Worm (Caenorhabditis elegans) whole organism, L2 larva: Measurements from ENCODE around the gene F17E9.15.

Experiments
- C34F6.9 ChIP-seq: fragments of 150-350 bp; optimal IDR thresholded peaks from 2 replicates; lab custom pipeline; 2014; ENCODE audit warnings: missing biosample characterization, missing genetic modification characterization
- F13H6.1 ChIP-seq: sonication (generic microtip); optimal IDR thresholded peaks from 2 replicates; lab custom pipeline; 2016; ENCODE audit warnings: missing genetic modification characterization, missing compliant biosample characterization
- R02D3.7 ChIP-seq: fragments of 150-350 bp; optimal IDR thresholded peaks from 2 replicates; lab custom pipeline; 2014; ENCODE audit warnings: missing biosample characterization, missing genetic modification characterization
- Y55F3AM.14 ChIP-seq: fragments of 200-800 bp; sonication (Bioruptor generic); optimal IDR thresholded peaks from 2 replicates; lab custom pipeline; 2018; ENCODE audit warnings: mild to moderate bottlenecking, missing genetic modification characterization, missing compliant biosample characterization
- alr-1 ChIP-seq: fragments of 150-350 bp; optimal IDR thresholded peaks from 2 replicates; lab custom pipeline; 2014; ENCODE audit warnings: missing biosample characterization, missing genetic modification characterization
- aly-2 ChIP-seq: fragments of 150-350 bp; optimal IDR thresholded peaks from 2 replicates; lab custom pipeline; 2014; ENCODE audit warnings: missing biosample characterization, missing genetic modification characterization
- blmp-1 ChIP-seq: sonication (generic microtip); optimal IDR thresholded peaks from 2 replicates; lab custom pipeline; 2017; ENCODE audit warnings: missing genetic modification characterization, mild to moderate bottlenecking, missing compliant biosample characterization, antibody characterized with exemption, moderate library complexity; ENCODE audit not compliant: insufficient read depth
- ceh-82 ChIP-seq: fragments of 150-350 bp; optimal IDR thresholded peaks from 2 replicates; lab custom pipeline; 2014; ENCODE audit warnings: missing biosample characterization, missing genetic modification characterization
- crh-2 ChIP-seq: sonication (generic microtip); optimal IDR thresholded peaks from 2 replicates; lab custom pipeline; 2017; ENCODE audit warnings: missing biosample characterization, missing genetic modification characterization
- elt-3 ChIP-seq: sonication (generic microtip); optimal IDR thresholded peaks from 2 replicates; lab custom pipeline; 2017; ENCODE audit warnings: missing biosample characterization, missing genetic modification characterization
- fos-1 ChIP-seq: fragments of 150-350 bp; optimal IDR thresholded peaks from 2 replicates; lab custom pipeline; 2014; ENCODE audit warnings: missing biosample characterization, missing genetic modification characterization
- lin-39 ChIP-seq: fragments of 150-350 bp; optimal IDR thresholded peaks from 2 replicates; lab custom pipeline; 2014; ENCODE audit warnings: missing biosample characterization, missing genetic modification reagents, missing genetic modification characterization
- mab-5 ChIP-seq: fragments of 150-350 bp; optimal IDR thresholded peaks from 2 replicates; lab custom pipeline; 2014; ENCODE audit warnings: missing biosample characterization, missing genetic modification characterization
- mbf-1 ChIP-seq: sonication (generic microtip); optimal IDR thresholded peaks from 2 replicates; lab custom pipeline; 2017; ENCODE audit warnings: missing biosample characterization, missing genetic modification characterization
- mdl-1 ChIP-seq, 2 experiments: fragments of 150-350 bp in 1 of 2; sonication (generic microtip) in 1 of 2; optimal IDR thresholded peaks; 2 replicates each; lab custom pipeline; 2017; ENCODE audit warnings: missing biosample characterization in 2 of 2, missing genetic modification characterization in 2 of 2
- nhr-10 ChIP-seq: sonication (generic microtip); optimal IDR thresholded peaks from 2 replicates; lab custom pipeline; 2017; ENCODE audit warnings: missing biosample characterization, missing genetic modification characterization
- nhr-11 ChIP-seq: fragments of 150-350 bp; optimal IDR thresholded peaks from 2 replicates; lab custom pipeline; 2014; ENCODE audit warnings: missing biosample characterization, missing genetic modification characterization
- nhr-12 ChIP-seq: fragments of 150-350 bp; optimal IDR thresholded peaks from 2 replicates; lab custom pipeline; 2014; ENCODE audit warnings: missing biosample characterization, missing genetic modification characterization
- nhr-129 ChIP-seq: fragments of 150-350 bp; optimal IDR thresholded peaks from 2 replicates; lab custom pipeline; 2014; ENCODE audit warnings: missing biosample characterization, missing genetic modification characterization
- nhr-21 ChIP-seq: fragments of 150-350 bp; optimal IDR thresholded peaks from 2 replicates; lab custom pipeline; 2014; ENCODE audit warnings: missing biosample characterization, missing genetic modification characterization
- nhr-23 ChIP-seq: fragments of 150-350 bp; optimal IDR thresholded peaks from 2 replicates; lab custom pipeline; 2014; ENCODE audit warnings: missing biosample characterization, missing genetic modification reagents, missing genetic modification characterization
- nhr-237 ChIP-seq: fragments of 150-350 bp; optimal IDR thresholded peaks from 2 replicates; lab custom pipeline; 2014; ENCODE audit warnings: missing biosample characterization, missing genetic modification characterization
- nhr-25 ChIP-seq: fragments of 150-350 bp; sonication (generic microtip); optimal IDR thresholded peaks from 3 replicates; lab custom pipeline; 2014; ENCODE audit warnings: missing biosample characterization, missing genetic modification characterization
- nhr-6 ChIP-seq: fragments of 150-350 bp; optimal IDR thresholded peaks from 2 replicates; lab custom pipeline; 2014; ENCODE audit warnings: missing biosample characterization, missing genetic modification characterization
- nhr-77 ChIP-seq: fragments of 150-350 bp; optimal IDR thresholded peaks from 2 replicates; lab custom pipeline; 2014; ENCODE audit warnings: missing biosample characterization, missing genetic modification characterization
- sem-4 ChIP-seq: fragments of 150-350 bp; optimal IDR thresholded peaks from 2 replicates; lab custom pipeline; 2014; ENCODE audit warnings: missing biosample characterization, missing genetic modification reagents, missing genetic modification characterization
- skn-1 ChIP-seq: sonication (generic microtip); optimal IDR thresholded peaks from 2 replicates; lab custom pipeline; 2017; ENCODE audit warnings: missing biosample characterization, missing genetic modification characterization
- sma-3 ChIP-seq: sonication (generic microtip); optimal IDR thresholded peaks from 2 replicates; lab custom pipeline; 2016; ENCODE audit warnings: missing genetic modification reagents, missing genetic modification characterization, missing compliant biosample characterization
- snpc-4 ChIP-seq: fragments of 150-350 bp; optimal IDR thresholded peaks from 2 replicates; lab custom pipeline; 2014; ENCODE audit warnings: missing biosample characterization, missing genetic modification characterization
- unc-39 ChIP-seq: fragments of 150-350 bp; optimal IDR thresholded peaks from 2 replicates; lab custom pipeline; 2014; ENCODE audit warnings: missing biosample characterization, missing genetic modification characterization
- unc-55 ChIP-seq: fragments of 150-350 bp; sonication (generic microtip); optimal IDR thresholded peaks from 3 replicates; lab custom pipeline; 2014; ENCODE audit warnings: missing biosample characterization, missing genetic modification reagents, missing genetic modification characterization
- unc-62 ChIP-seq: fragments of 150-350 bp; optimal IDR thresholded peaks from 2 replicates; lab custom pipeline; 2014; ENCODE audit warnings: missing biosample characterization, missing genetic modification reagents, missing genetic modification characterization
- ztf-1 ChIP-seq: fragments of 200-800 bp; sonication (Bioruptor generic); conservative IDR thresholded peaks from 2 replicates; pipeline ENCODE4 v1.3.6; 2022; ENCODE audit warnings: missing genetic modification characterization, missing compliant biosample characterization
- ztf-11 ChIP-seq: sonication (generic microtip); optimal IDR thresholded peaks from 2 replicates; lab custom pipeline; 2017; ENCODE audit warnings: missing biosample characterization, missing genetic modification characterization
- ztf-4 ChIP-seq: fragments of 150-350 bp; optimal IDR thresholded peaks from 2 replicates; lab custom pipeline; 2014; ENCODE audit warnings: missing biosample characterization, missing genetic modification characterization

F17E9.15 gene

ce11 chrIV:8359716-8360407, 12.6 kb downstream of the F17E9.15 start, which contains the start of gene D2096.5:
D2096.5 (minus strand) TSS chrIV:8359766.
- no peak for TF ChIP-seq nhr-25 (tag; lab: Kevin White, UChicago)
- no peak for TF ChIP-seq unc-62 (GFP tag; lab: Kevin White, UChicago)
- peak; percentile 63 for TF ChIP-seq C34F6.9 (tag; lab: Kevin White, UChicago)
- no peak for TF ChIP-seq ztf-11 (tag; lab: Kevin White, UChicago)
- TF ChIP-seq nhr-11 (tag; lab: Kevin White, UChicago), result no peak
- no peak for TF ChIP-seq nhr-23 (tag; lab: Kevin White, UChicago)
- TF ChIP-seq alr-1 (tag; lab: Kevin White, UChicago), result no peak
- TF ChIP-seq lin-39 (tag; lab: Kevin White, UChicago), result no peak
- TF ChIP-seq nhr-129, result no peak
- no peak for TF ChIP-seq skn-1 (tag; lab: Kevin White, UChicago)
- TF ChIP-seq Y55F3AM.14 (GFP tag; lab: Kevin White, UChicago), result no peak
- no peak for TF ChIP-seq crh-2 (tag; lab: Kevin White, UChicago)
- TF ChIP-seq nhr-21 (tag; lab: Kevin White, UChicago), result no peak
- TF ChIP-seq fos-1 (tag; lab: Kevin White, UChicago), result no peak
- peak; percentile 36 for TF ChIP-seq unc-55 (GFP tag; lab: Kevin White, UChicago)
- TF ChIP-seq nhr-6 (tag; lab: Kevin White, UChicago), result no peak

ce11 chrIV:8360817-8361216, 13.6 kb downstream of the F17E9.15 start, which contains the start of gene sqv-1:
sqv-1 (plus strand) TSS chrIV:8361117.
- TF ChIP-seq nhr-23 (tag; lab: Kevin White, UChicago) (no peak), elt-3 (tag; lab: Kevin White, UChicago) (no peak)

ce11 chrIV:8363163-8363562, 15.9 kb downstream of the F17E9.15 start, which contains the start of gene D2096.12:
D2096.12 (plus strand) TSS chrIV:8363463.
- no peak for TF ChIP-seq nhr-77 (tag; lab: Kevin White, UChicago)
- no peak for TF ChIP-seq fos-1 (tag; lab: Kevin White, UChicago)
- TF ChIP-seq mbf-1, result no peak
- no peak for TF ChIP-seq aly-2 (tag; lab: Kevin White, UChicago)
- no peak for TF ChIP-seq unc-39 (tag; lab: Kevin White, UChicago)
- no peak for TF ChIP-seq skn-1 (tag; lab: Kevin White, UChicago)
- TF ChIP-seq sma-3 (GFP tag; lab: Kevin White, UChicago), result no peak
- no peak for TF ChIP-seq blmp-1
- TF ChIP-seq nhr-237 (tag; lab: Kevin White, UChicago), result no peak
- TF ChIP-seq nhr-10, result no peak
- no peak for TF ChIP-seq nhr-23 (tag; lab: Kevin White, UChicago)
- no peak for TF ChIP-seq lin-39 (tag; lab: Kevin White, UChicago)
- TF ChIP-seq nhr-11 (tag; lab: Kevin White, UChicago), result no peak
- no peak for TF ChIP-seq nhr-12 (tag; lab: Kevin White, UChicago)
- no peak for TF ChIP-seq mab-5 (tag; lab: Kevin White, UChicago)

- no peak for TF ChIP-seq nhr-21 (tag; lab: Kevin White, UChicago)
- TF ChIP-seq crh-2 (tag; lab: Kevin White, UChicago), result peak; percentile 47
- peak; percentile 45 for TF ChIP-seq fos-1 (tag; lab: Kevin White, UChicago)
Measured at ce11 chrIV:8366295-8366694, 19.1 kb downstream of the F17E9.15 start, which contains the start of gene aagr-1. aagr-1 (plus strand) TSS chrIV:8366521.

DNA sequence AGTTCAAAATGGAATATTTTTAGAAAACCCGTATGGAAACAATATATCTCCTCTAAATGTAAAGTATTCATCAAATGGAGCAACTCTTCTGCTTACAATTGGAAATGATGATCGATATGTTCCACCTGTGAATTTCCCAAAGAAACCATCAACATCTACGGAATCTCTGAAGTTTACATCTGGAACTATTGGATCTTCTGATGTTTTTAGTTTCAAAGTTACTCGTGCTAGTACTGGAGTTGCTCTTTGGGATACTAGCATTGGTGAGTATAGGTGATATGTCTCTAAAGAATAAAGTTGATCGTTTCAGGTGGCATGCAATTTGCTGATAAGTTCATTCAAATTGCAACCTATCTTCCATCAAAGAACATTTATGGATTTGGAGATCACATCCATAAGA, 20.7 kb downstream of the F17E9.15 start:
- TF ChIP-seq ztf-11 (tag; lab: Kevin White, UChicago) (no peak), mdl-1 (tag; optimal IDR thresholded peaks at IDR 0.05; lab: Kevin White, UChicago) (no peak), snpc-4 (no peak), nhr-237 (tag; lab: Kevin White, UChicago) (no peak), nhr-129 (no peak), ceh-82 (tag; lab: Kevin White, UChicago) (no peak), R02D3.7 (tag; lab: Kevin White, UChicago) (no peak), sem-4 (tag; lab: Kevin White, UChicago) (no peak), ztf-4 (tag; lab: Kevin White, UChicago) (no peak), mbf-1 (no peak), elt-3 (tag; lab: Kevin White, UChicago) (no peak), F13H6.1 (tag; lab: Kevin White, UChicago) (no peak), unc-62 (GFP tag; lab: Kevin White, UChicago) (no peak), C34F6.9 (tag; lab: Kevin White, UChicago) (no peak), nhr-6 (tag; lab: Kevin White, UChicago) (no peak), ztf-1 (GFP tag; lab: Robert Waterston, UW) (no peak), lin-39 (tag; lab: Kevin White, UChicago) (no peak), nhr-10 (no peak)
